Worm (Caenorhabditis elegans): ENCODE results near the gene T09F3.2.

ce11 chrII:10435836-10436235 is 44.9 kb downstream of the T09F3.2 start, which contains the start of gene cut-4:
- TF ChIP-seq klf-2 (GFP tag; conservative IDR thresholded peaks at IDR 0.05) (no peak), ztf-29 (GFP tag; IDR thresholded peaks at IDR 0.05) (no peak), tab-1 (GFP tag; IDR thresholded peaks at IDR 0.05) (no peak), cog-1 (tag; optimal IDR thresholded peaks at IDR 0.05) (no peak), ref-1 (GFP tag; conservative IDR thresholded peaks at IDR 0.05) (no peak)

Data from whole organism, midembryonic.